Worm (Caenorhabditis elegans) whole organism, mixed stage, embryonic: Measurements from ENCODE around the gene Y42H9AR.1.

Experiments
- M03D4.4 ChIP-seq: sonication (generic microtip); optimal IDR thresholded peaks from 2 replicates; lab custom pipeline; 2017; ENCODE audit warnings: mild to moderate bottlenecking, missing genetic modification characterization, missing compliant biosample characterization
- blmp-1 ChIP-seq: fragments of 150-350 bp; optimal IDR thresholded peaks from 2 replicates; lab custom pipeline; 2014; ENCODE audit warnings: missing biosample characterization, missing genetic modification characterization
- ceh-43 ChIP-seq: fragments of 200-800 bp; sonication (Bioruptor generic); optimal IDR thresholded peaks from 2 replicates; lab custom pipeline; 2018; ENCODE audit warnings: mild to moderate bottlenecking, missing genetic modification characterization, moderate library complexity, missing compliant biosample characterization
- ceh-83 ChIP-seq: fragments of 200-800 bp; sonication (Bioruptor generic); optimal IDR thresholded peaks from 2 replicates; lab custom pipeline; 2018; ENCODE audit warnings: mild to moderate bottlenecking, missing genetic modification characterization, missing compliant biosample characterization
- ces-1 ChIP-seq: fragments of 150-350 bp; optimal IDR thresholded peaks from 2 replicates; lab custom pipeline; 2014; ENCODE audit warnings: missing biosample characterization, missing genetic modification reagents, missing genetic modification characterization
- cnd-1 ChIP-seq: fragments of 200-800 bp; sonication (Bioruptor generic); optimal IDR thresholded peaks from 2 replicates; lab custom pipeline; 2018; ENCODE audit warnings: mild to moderate bottlenecking, missing genetic modification characterization, missing compliant biosample characterization
- drap-1 ChIP-seq: fragments of 200-800 bp; sonication (Bioruptor generic); optimal IDR thresholded peaks from 3 replicates; lab custom pipeline; 2018; ENCODE audit warnings: mild to moderate bottlenecking, missing genetic modification characterization, missing compliant biosample characterization
- elt-1 ChIP-seq: sonication (generic microtip); optimal IDR thresholded peaks from 2 replicates; lab custom pipeline; 2017; ENCODE audit warnings: missing genetic modification characterization, mild to moderate bottlenecking, missing compliant biosample characterization, antibody characterized with exemption, moderate library complexity, borderline replicate concordance; ENCODE audit not compliant: insufficient read depth
- elt-3 ChIP-seq: fragments of 150-350 bp; optimal IDR thresholded peaks from 2 replicates; lab custom pipeline; 2014; ENCODE audit warnings: missing biosample characterization, missing genetic modification characterization
- flh-1 ChIP-seq: fragments of 200-800 bp; sonication (Bioruptor generic); optimal IDR thresholded peaks from 2 replicates; lab custom pipeline; 2018; ENCODE audit warnings: mild to moderate bottlenecking, missing genetic modification characterization, moderate library complexity, missing compliant biosample characterization
- ham-2 ChIP-seq: fragments of 200-800 bp; sonication (Bioruptor generic); optimal IDR thresholded peaks from 2 replicates; lab custom pipeline; 2018; ENCODE audit warnings: mild to moderate bottlenecking, missing genetic modification characterization, missing compliant biosample characterization
- hlh-1 ChIP-seq: fragments of 150-350 bp; optimal IDR thresholded peaks from 2 replicates; lab custom pipeline; 2014; ENCODE audit warnings: missing biosample characterization, missing genetic modification reagents, missing genetic modification characterization
- lin-32 ChIP-seq: fragments of 200-800 bp; sonication (Bioruptor generic); optimal IDR thresholded peaks from 2 replicates; lab custom pipeline; 2018; ENCODE audit warnings: mild to moderate bottlenecking, missing genetic modification characterization, missing compliant biosample characterization
- lsy-2 ChIP-seq: fragments of 150-350 bp; optimal IDR thresholded peaks from 2 replicates; lab custom pipeline; 2014; ENCODE audit warnings: missing biosample characterization, missing genetic modification characterization
- mab-5 ChIP-seq: fragments of 150-350 bp; optimal IDR thresholded peaks from 2 replicates; lab custom pipeline; 2014; ENCODE audit warnings: missing biosample characterization, missing genetic modification characterization
- mep-1 ChIP-seq: fragments of 150-350 bp; optimal IDR thresholded peaks from 2 replicates; lab custom pipeline; 2017; ENCODE audit warnings: missing biosample characterization, missing genetic modification reagents, missing genetic modification characterization, inconsistent platforms
- mls-2 ChIP-seq: sonication (generic microtip); optimal IDR thresholded peaks from 2 replicates; lab custom pipeline; 2016; ENCODE audit warnings: mild to moderate bottlenecking, missing genetic modification characterization, moderate library complexity, missing compliant biosample characterization
- nhr-12 ChIP-seq: fragments of 150-350 bp; optimal IDR thresholded peaks from 2 replicates; lab custom pipeline; 2014; ENCODE audit warnings: missing biosample characterization, missing genetic modification characterization
- nhr-2 ChIP-seq: fragments of 150-350 bp; optimal IDR thresholded peaks from 2 replicates; lab custom pipeline; 2014; ENCODE audit warnings: missing biosample characterization, missing genetic modification characterization
- nhr-237 ChIP-seq: fragments of 150-350 bp; optimal IDR thresholded peaks from 2 replicates; lab custom pipeline; 2014; ENCODE audit warnings: missing biosample characterization, missing genetic modification characterization
- nhr-28 ChIP-seq: fragments of 150-350 bp; optimal IDR thresholded peaks from 2 replicates; lab custom pipeline; 2014; ENCODE audit warnings: missing biosample characterization, missing genetic modification characterization
- nhr-76 ChIP-seq: sonication (generic microtip); optimal IDR thresholded peaks from 2 replicates; lab custom pipeline; 2017; ENCODE audit warnings: missing biosample characterization, missing genetic modification characterization
- pha-4 ChIP-seq: fragments of 150-350 bp; optimal IDR thresholded peaks from 2 replicates; lab custom pipeline; 2018; ENCODE audit warnings: missing biosample characterization, missing genetic modification reagents, missing genetic modification characterization
- sem-2 ChIP-seq: fragments of 200-800 bp; sonication (Bioruptor generic); optimal IDR thresholded peaks from 2 replicates; lab custom pipeline; 2018; ENCODE audit warnings: mild to moderate bottlenecking, missing genetic modification characterization, missing compliant biosample characterization
- snpc-4 ChIP-seq: fragments of 150-350 bp; optimal IDR thresholded peaks from 2 replicates; lab custom pipeline; 2014; ENCODE audit warnings: missing biosample characterization, missing genetic modification characterization
- sptf-1 ChIP-seq: sonication (generic microtip); optimal IDR thresholded peaks from 2 replicates; lab custom pipeline; 2017; ENCODE audit warnings: mild to moderate bottlenecking, missing genetic modification characterization, moderate library complexity, missing compliant biosample characterization
- tbx-8 ChIP-seq: fragments of 200-800 bp; sonication (Bioruptor generic); optimal IDR thresholded peaks from 2 replicates; lab custom pipeline; 2018; ENCODE audit warnings: mild to moderate bottlenecking, missing genetic modification characterization, moderate library complexity, missing compliant biosample characterization
- unc-39 ChIP-seq: fragments of 150-350 bp; optimal IDR thresholded peaks from 2 replicates; lab custom pipeline; 2014; ENCODE audit warnings: missing biosample characterization, missing genetic modification characterization
- unc-62 ChIP-seq: fragments of 150-350 bp; optimal IDR thresholded peaks from 2 replicates; lab custom pipeline; 2014; ENCODE audit warnings: missing biosample characterization, missing genetic modification reagents, missing genetic modification characterization
- zip-8 ChIP-seq: fragments of 150-350 bp; optimal IDR thresholded peaks from 2 replicates; lab custom pipeline; 2014; ENCODE audit warnings: missing biosample characterization, missing genetic modification characterization
- ztf-11 ChIP-seq: fragments of 150-350 bp; optimal IDR thresholded peaks from 2 replicates; lab custom pipeline; 2014; ENCODE audit warnings: missing biosample characterization, missing genetic modification characterization

Y42H9AR.1 gene

ce11 chrIV:8151721-8152120 is 38.5 kb downstream of the Y42H9AR.1 start:
- TF ChIP-seq lsy-2 (tag; lab: Kevin White, UChicago) (no peak), M03D4.4 (tag; lab: Kevin White, UChicago) (no peak), nhr-237 (no peak), unc-62 (no peak), unc-39 (tag; lab: Kevin White, UChicago) (no peak), nhr-12 (tag; lab: Kevin White, UChicago) (no peak)
- TF ChIP-seq, all 35 proteins: peak for 0

ce11 chrIV:8152145-8152544 is 39.0 kb downstream of the Y42H9AR.1 start, which contains the start of gene faah-2:
Gene faah-2, plus strand, starts transcription at chrIV:8152445.
- TF ChIP-seq zip-8 (tag; lab: Kevin White, UChicago): no peak
- no peak for TF ChIP-seq nhr-28 (tag; lab: Kevin White, UChicago)
- TF ChIP-seq sem-2 (GFP tag; lab: Kevin White, UChicago): no peak
- no peak for TF ChIP-seq hlh-1 (tag; lab: Kevin White, UChicago)
- TF ChIP-seq mls-2 (tag; lab: Kevin White, UChicago): no peak
- no peak for TF ChIP-seq sptf-1 (tag; lab: Kevin White, UChicago)
- no peak for TF ChIP-seq ces-1 (GFP tag; lab: Kevin White, UChicago)
- TF ChIP-seq ztf-11 (tag; lab: Kevin White, UChicago): no peak
- no peak for TF ChIP-seq mep-1 (tag; lab: Kevin White, UChicago)
- no peak for TF ChIP-seq pha-4 (tag; lab: Kevin White, UChicago)
- TF ChIP-seq snpc-4 (tag; lab: Kevin White, UChicago): no peak
- no peak for TF ChIP-seq blmp-1 (tag; lab: Kevin White, UChicago)
- no peak for TF ChIP-seq unc-62
- TF ChIP-seq mab-5 (tag; lab: Kevin White, UChicago): no peak
- TF ChIP-seq, all 35 proteins: peak for 0

ce11 chrIV:8152688-8153087 is 39.5 kb downstream of the Y42H9AR.1 start:
- TF ChIP-seq snpc-4 (tag; lab: Kevin White, UChicago): no peak
- TF ChIP-seq unc-62: no peak
- no peak for TF ChIP-seq drap-1 (GFP tag; lab: Kevin White, UChicago)
- no peak for TF ChIP-seq ceh-83 (GFP tag; lab: Kevin White, UChicago)
- TF ChIP-seq sptf-1 (tag; lab: Kevin White, UChicago): no peak
- TF ChIP-seq ham-2 (GFP tag; lab: Kevin White, UChicago): no peak
- no peak for TF ChIP-seq cnd-1 (tag; lab: Kevin White, UChicago)
- TF ChIP-seq elt-3 (tag; lab: Kevin White, UChicago): no peak
- TF ChIP-seq unc-39 (tag; lab: Kevin White, UChicago): no peak
- no peak for TF ChIP-seq mep-1 (tag; lab: Kevin White, UChicago)
- TF ChIP-seq flh-1 (GFP tag; lab: Kevin White, UChicago): no peak
- no peak for TF ChIP-seq ceh-43 (GFP tag; lab: Kevin White, UChicago)
- no peak for TF ChIP-seq nhr-2 (tag; lab: Kevin White, UChicago)
- no peak for TF ChIP-seq pha-4 (tag; lab: Kevin White, UChicago)
- no peak for TF ChIP-seq elt-1 (tag; lab: Kevin White, UChicago)
- no peak for TF ChIP-seq ces-1 (GFP tag; lab: Kevin White, UChicago)
- TF ChIP-seq zip-8 (tag; lab: Kevin White, UChicago): no peak
- TF ChIP-seq nhr-12 (tag; lab: Kevin White, UChicago): no peak
- no peak for TF ChIP-seq tbx-8
- TF ChIP-seq, all 35 proteins: peak for 0

ce11 chrIV:8153163-8153562 is 40.0 kb downstream of the Y42H9AR.1 start:
- TF ChIP-seq blmp-1 (tag; lab: Kevin White, UChicago) (no peak), zip-8 (tag; lab: Kevin White, UChicago) (no peak), M03D4.4 (tag; lab: Kevin White, UChicago) (no peak), unc-39 (tag; lab: Kevin White, UChicago) (no peak)

- TF ChIP-seq mab-5 (tag; lab: Kevin White, UChicago): no peak
- TF ChIP-seq lin-32 (GFP tag; lab: Kevin White, UChicago): no peak
- no peak for TF ChIP-seq unc-62
- TF ChIP-seq elt-3 (tag; lab: Kevin White, UChicago): no peak
- TF ChIP-seq zip-8 (tag; lab: Kevin White, UChicago): no peak
- no peak for TF ChIP-seq cnd-1 (tag; lab: Kevin White, UChicago)
- TF ChIP-seq mls-2 (tag; lab: Kevin White, UChicago): no peak
- TF ChIP-seq nhr-2 (tag; lab: Kevin White, UChicago): no peak
- TF ChIP-seq unc-39 (tag; lab: Kevin White, UChicago): no peak
- no peak for TF ChIP-seq nhr-76 (tag; lab: Kevin White, UChicago)
- no peak for TF ChIP-seq snpc-4 (tag; lab: Kevin White, UChicago)
- no peak for TF ChIP-seq mep-1 (tag; lab: Kevin White, UChicago)
- no peak for TF ChIP-seq elt-1 (tag; lab: Kevin White, UChicago)
Measured at ce11 chrIV:8154966-8155365, 41.8 kb downstream of the Y42H9AR.1 start.
